Worm (Caenorhabditis elegans) whole organism, L1 larva: Measurements from ENCODE around the gene sago-1.
A peak's percentile ranks its signal among the peaks of the same experiment; 100 is the strongest.

ENCODE experiments used
- C04F5.9 ChIP-seq: sonication (generic microtip); optimal IDR thresholded peaks from 2 replicates; lab custom pipeline; 2016; ENCODE audit warnings: missing genetic modification characterization, missing compliant biosample characterization
- C16A3.4 ChIP-seq: fragments of 150-350 bp; optimal IDR thresholded peaks from 2 replicates; lab custom pipeline; 2014; ENCODE audit warnings: missing biosample characterization, missing genetic modification characterization
- Y116A8C.19 ChIP-seq: sonication (generic microtip); optimal IDR thresholded peaks from 2 replicates; lab custom pipeline; 2016; ENCODE audit warnings: missing compliant biosample characterization, missing genetic modification characterization, borderline replicate concordance
- blmp-1 ChIP-seq: fragments of 150-350 bp; optimal IDR thresholded peaks from 2 replicates; lab custom pipeline; 2014; ENCODE audit warnings: missing biosample characterization, missing genetic modification characterization
- dpl-1 ChIP-seq, 3 experiments: fragments of 150-350 bp in 2 of 3; sonication (generic microtip) in 1 of 3; optimal IDR thresholded peaks; 2 replicates each; lab custom pipeline; 2014 to 2017; ENCODE audit warnings: missing biosample characterization in 3 of 3, missing genetic modification characterization in 3 of 3, missing genetic modification reagents in 3 of 3
- efl-1 ChIP-seq, 4 experiments: fragments of 150-350 bp; optimal IDR thresholded peaks in 3 of 4; peaks in 1 of 4; 1 replicate in 1 of 4; 2 replicates in 3 of 4; lab custom pipeline; 2014; ENCODE audit warnings: missing biosample characterization in 2 of 4, missing genetic modification characterization in 2 of 4, missing genetic modification reagents in 2 of 4
- egl-27 ChIP-seq, 2 experiments: fragments of 150-350 bp in 1 of 2; sonication (generic microtip); optimal IDR thresholded peaks; 3 replicates each; lab custom pipeline; 2017 to 2018; ENCODE audit warnings: missing biosample characterization in 2 of 2, missing genetic modification characterization in 2 of 2, missing genetic modification reagents in 2 of 2
- elt-2 ChIP-seq: sonication (generic microtip); optimal IDR thresholded peaks from 2 replicates; lab custom pipeline; 2016; ENCODE audit warnings: missing genetic modification characterization, mild to moderate bottlenecking, inconsistent platforms, missing compliant biosample characterization, missing genetic modification reagents
- elt-3 ChIP-seq, 6 experiments: fragments of 150-350 bp in 1 of 6; sonication (generic microtip); optimal IDR thresholded peaks; 2 replicates each; lab custom pipeline; 2017 to 2018; ENCODE audit warnings: missing biosample characterization in 6 of 6, missing genetic modification characterization in 6 of 6, inconsistent platforms in 1 of 6
- ets-5 ChIP-seq: fragments of 200-800 bp; sonication (Bioruptor generic); IDR thresholded peaks from 2 replicates; pipeline ENCODE4 v1.3.6; 2022; ENCODE audit warnings: missing genetic modification characterization, missing compliant biosample characterization
- hlh-4 ChIP-seq: sonication (generic microtip); optimal IDR thresholded peaks from 2 replicates; lab custom pipeline; 2016; ENCODE audit warnings: mild to moderate bottlenecking, missing genetic modification characterization, missing compliant biosample characterization
- lin-14 ChIP-seq: fragments of 200-800 bp; sonication (Bioruptor generic); optimal IDR thresholded peaks from 2 replicates; lab custom pipeline; 2018; ENCODE audit warnings: mild to moderate bottlenecking, missing genetic modification characterization, moderate library complexity, missing compliant biosample characterization
- lin-15B ChIP-seq: fragments of 150-350 bp; sonication (generic microtip); optimal IDR thresholded peaks from 3 replicates; lab custom pipeline; 2014; ENCODE audit warnings: missing biosample characterization, missing genetic modification characterization
- lin-35 ChIP-seq, 2 experiments: fragments of 150-350 bp; optimal IDR thresholded peaks; 2 replicates each; lab custom pipeline; 2014; ENCODE audit warnings: missing biosample characterization in 2 of 2, missing genetic modification characterization in 2 of 2, missing genetic modification reagents in 2 of 2
- lin-39 ChIP-seq: fragments of 150-350 bp; optimal IDR thresholded peaks from 2 replicates; lab custom pipeline; 2014; ENCODE audit warnings: missing biosample characterization, missing genetic modification reagents, missing genetic modification characterization
- lir-3 ChIP-seq: sonication (generic microtip); optimal IDR thresholded peaks from 2 replicates; lab custom pipeline; 2016; ENCODE audit warnings: mild to moderate bottlenecking, missing genetic modification characterization, moderate library complexity, missing compliant biosample characterization; ENCODE audit not compliant: poor library complexity
- mab-9 ChIP-seq: fragments of 200-800 bp; sonication (Bioruptor generic); IDR thresholded peaks from 2 replicates; pipeline ENCODE4 v1.3.6; 2022; ENCODE audit warnings: missing genetic modification reagents, missing genetic modification characterization, missing compliant biosample characterization
- mef-2 ChIP-seq: fragments of 150-350 bp; optimal IDR thresholded peaks from 2 replicates; lab custom pipeline; 2014; ENCODE audit warnings: missing biosample characterization, missing genetic modification characterization
- mep-1 ChIP-seq: fragments of 150-350 bp; optimal IDR thresholded peaks from 2 replicates; lab custom pipeline; 2014; ENCODE audit warnings: missing biosample characterization, missing genetic modification characterization
- nhr-237 ChIP-seq: fragments of 150-350 bp; optimal IDR thresholded peaks from 2 replicates; lab custom pipeline; 2014; ENCODE audit warnings: missing biosample characterization, missing genetic modification characterization
- nhr-76 ChIP-seq: sonication (generic microtip); optimal IDR thresholded peaks from 2 replicates; lab custom pipeline; 2017; ENCODE audit warnings: missing biosample characterization, missing genetic modification characterization
- nhr-85 ChIP-seq: sonication (generic microtip); peaks from one replicate; lab custom pipeline; 2016; ENCODE audit warnings: missing genetic modification characterization, inconsistent platforms, missing compliant biosample characterization
- nhr-90 ChIP-seq: sonication (generic microtip); optimal IDR thresholded peaks from 2 replicates; lab custom pipeline; 2016; ENCODE audit warnings: mild to moderate bottlenecking, missing genetic modification characterization, missing compliant biosample characterization; ENCODE audit not compliant: poor library complexity
- pag-3 ChIP-seq: sonication (generic microtip); optimal IDR thresholded peaks from 2 replicates; lab custom pipeline; 2017; ENCODE audit warnings: missing genetic modification characterization, mild to moderate bottlenecking, missing compliant biosample characterization, antibody characterized with exemption, borderline replicate concordance; ENCODE audit not compliant: insufficient read depth
- snu-23 ChIP-seq: sonication (generic microtip); optimal IDR thresholded peaks from 2 replicates; lab custom pipeline; 2016; ENCODE audit warnings: missing genetic modification characterization, missing compliant biosample characterization
- sox-4 ChIP-seq: sonication (generic microtip); optimal IDR thresholded peaks from 2 replicates; lab custom pipeline; 2016; ENCODE audit warnings: missing genetic modification characterization, missing compliant biosample characterization
- unc-86 ChIP-seq: sonication (generic microtip); optimal IDR thresholded peaks from 2 replicates; lab custom pipeline; 2016; ENCODE audit warnings: missing genetic modification characterization, missing compliant biosample characterization
- vab-15 ChIP-seq: sonication (generic microtip); optimal IDR thresholded peaks from 2 replicates; lab custom pipeline; 2017; ENCODE audit warnings: missing genotype, mild to moderate bottlenecking, missing genetic modification characterization, missing compliant biosample characterization
- zip-4 ChIP-seq: fragments of 200-800 bp; sonication (Bioruptor generic); optimal IDR thresholded peaks from 2 replicates; lab custom pipeline; 2018; ENCODE audit warnings: mild to moderate bottlenecking, missing genetic modification characterization, moderate library complexity, missing compliant biosample characterization
- ztf-11 ChIP-seq, 2 experiments: sonication (generic microtip); optimal IDR thresholded peaks; 2 replicates each; lab custom pipeline; 2016 to 2017; ENCODE audit warnings: missing genetic modification characterization in 2 of 2, missing biosample characterization in 1 of 2, missing compliant biosample characterization in 1 of 2

Gene sago-1

ce11 chrV:6351122-6351521 lies 47.6 kb downstream of the sago-1 start:
- TF ChIP-seq blmp-1 (tag; lab: Kevin White, UChicago) (peak; percentile 100), elt-2 (tag; lab: Kevin White, UChicago) (no peak)

DNA sequence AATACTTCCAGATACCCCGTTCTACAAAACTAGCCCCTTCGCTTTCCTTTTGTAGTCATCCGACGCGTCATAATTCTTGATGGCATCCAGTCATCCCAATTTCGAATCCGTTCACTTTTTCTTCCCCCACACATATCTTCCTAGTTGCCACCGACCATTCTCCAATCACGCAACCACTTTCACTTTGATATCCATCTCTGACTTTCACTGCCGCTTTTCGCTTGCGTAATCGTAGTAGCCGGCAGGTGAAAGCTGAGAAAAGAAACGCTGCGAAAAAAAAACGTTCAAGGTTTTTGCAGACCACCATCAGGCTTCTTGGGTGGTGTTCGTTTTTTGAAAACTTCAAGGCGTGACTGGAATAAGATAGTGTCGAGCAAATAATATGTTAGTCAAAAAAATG lies 48.8 kb downstream of the sago-1 start:
- TF ChIP-seq blmp-1 (tag; lab: Kevin White, UChicago) (peak; percentile 100), dpl-1 (GFP tag; optimal IDR thresholded peaks at IDR 0.05; lab: Kevin White, UChicago) (no peak), vab-15 (tag; lab: Kevin White, UChicago) (no peak), C16A3.4 (no peak), mef-2 (no peak), efl-1 (optimal IDR thresholded peaks at IDR 0.05; lab: Kevin White, UChicago) (no peak), efl-1 (GFP tag; optimal IDR thresholded peaks at IDR 0.05 in 1 of 2; lab: Kevin White, UChicago) (no peak), mep-1 (no peak), pag-3 (tag; lab: Kevin White, UChicago) (no peak), hlh-4 (tag; lab: Kevin White, UChicago) (no peak), sox-4 (tag; lab: Kevin White, UChicago) (no peak), nhr-85 (tag; lab: Kevin White, UChicago) (peak; percentile 29), zip-4 (GFP tag; lab: Kevin White, UChicago) (no peak), ets-5 (no peak), lin-39 (tag; lab: Kevin White, UChicago) (no peak)

ce11 chrV:6353182-6353780 lies 49.7 kb downstream of the sago-1 start:
- peak; percentile 98 for TF ChIP-seq blmp-1 (tag; lab: Kevin White, UChicago)
- no peak for TF ChIP-seq nhr-90 (tag; lab: Kevin White, UChicago)
- no peak for TF ChIP-seq egl-27 (tag; optimal IDR thresholded peaks at IDR 0.05; lab: Kevin White, UChicago)
- no peak for TF ChIP-seq efl-1 (optimal IDR thresholded peaks at IDR 0.05; lab: Kevin White, UChicago)
- TF ChIP-seq efl-1 (GFP tag; optimal IDR thresholded peaks at IDR 0.05 in 1 of 2; lab: Kevin White, UChicago): peak in 1 of 2 experiments; percentile 19
- peak; percentile 5 for TF ChIP-seq nhr-85 (tag; lab: Kevin White, UChicago)
- peak; percentile 4 for TF ChIP-seq elt-2 (tag; lab: Kevin White, UChicago)
- TF ChIP-seq, all 84 proteins: peak for 4

ce11 chrV:6354202-6354601 lies 50.6 kb downstream of the sago-1 start:
- TF ChIP-seq blmp-1 (tag; lab: Kevin White, UChicago): peak; percentile 100
- no peak for TF ChIP-seq unc-86

- TF ChIP-seq nhr-76 (tag; lab: Kevin White, UChicago) (no peak), efl-1 (optimal IDR thresholded peaks at IDR 0.05; lab: Kevin White, UChicago) (no peak), efl-1 (GFP tag; optimal IDR thresholded peaks at IDR 0.05 in 1 of 2; lab: Kevin White, UChicago) (peak in 1 of 2 experiments; percentile 90), nhr-85 (tag; lab: Kevin White, UChicago) (peak; percentile 72), nhr-237 (tag; lab: Kevin White, UChicago) (no peak), blmp-1 (tag; lab: Kevin White, UChicago) (peak; percentile 68), ztf-11 (tag; optimal IDR thresholded peaks at IDR 0.05; lab: Kevin White, UChicago) (no peak), hlh-4 (tag; lab: Kevin White, UChicago) (no peak), lin-14 (peak; percentile 52), pag-3 (tag; lab: Kevin White, UChicago) (no peak), mab-9 (GFP tag; lab: Robert Waterston, UW) (no peak), lin-35 (GFP tag; optimal IDR thresholded peaks at IDR 0.05; lab: Kevin White, UChicago) (peak in 1 of 2 experiments; percentile 19), elt-3 (tag; optimal IDR thresholded peaks at IDR 0.05; lab: Kevin White, UChicago) (peak in 1 of 6 experiments; percentile 15), C04F5.9 (tag; lab: Kevin White, UChicago) (no peak), snu-23 (GFP tag; lab: Kevin White, UChicago) (peak; percentile 8), lir-3 (tag; lab: Kevin White, UChicago) (no peak), lin-15B (no peak), Y116A8C.19 (tag; lab: Kevin White, UChicago) (no peak)
Observed at ce11 chrV:6354786-6355185, 51.2 kb downstream of the sago-1 start.
